Worm (Caenorhabditis elegans): ENCODE results near the gene Y17G9B.4.
A peak's percentile ranks its signal among the peaks of the same experiment; 100 is the strongest.

Y17G9B.4 gene

ce11 chrIV:4799114-4799513, 47.2 kb downstream of the Y17G9B.4 start, which contains the start of gene eor-1 (continued):
- TF ChIP-seq mcd-1 (GFP tag; IDR thresholded peaks at IDR 0.05) (peak; percentile 79), madf-3 (GFP tag; IDR thresholded peaks at IDR 0.05) (no peak), lin-40 (tag; optimal IDR thresholded peaks at IDR 0.05) (peak; percentile 3), lir-1 (GFP tag; conservative IDR thresholded peaks at IDR 0.05) (no peak), snpc-4 (GFP tag; optimal IDR thresholded peaks at IDR 0.05) (peak; percentile 15), snpc-4 (tag; optimal IDR thresholded peaks at IDR 0.05) (peak in 2 of 4 experiments; percentile 6 to 58), athp-1 (tag; optimal IDR thresholded peaks at IDR 0.05) (no peak), hrde-1 (tag; optimal IDR thresholded peaks at IDR 0.05; ENCODE audit: borderline replicate concordance) (no peak), ztf-6 (GFP tag; IDR thresholded peaks at IDR 0.05) (no peak), mxl-1 (tag; optimal IDR thresholded peaks at IDR 0.05) (no peak), egrh-3 (GFP tag; IDR thresholded peaks at IDR 0.05) (no peak), fkh-3 (tag; optimal IDR thresholded peaks at IDR 0.05) (no peak), nhr-27 (tag; optimal IDR thresholded peaks at IDR 0.05) (no peak)

DNA sequence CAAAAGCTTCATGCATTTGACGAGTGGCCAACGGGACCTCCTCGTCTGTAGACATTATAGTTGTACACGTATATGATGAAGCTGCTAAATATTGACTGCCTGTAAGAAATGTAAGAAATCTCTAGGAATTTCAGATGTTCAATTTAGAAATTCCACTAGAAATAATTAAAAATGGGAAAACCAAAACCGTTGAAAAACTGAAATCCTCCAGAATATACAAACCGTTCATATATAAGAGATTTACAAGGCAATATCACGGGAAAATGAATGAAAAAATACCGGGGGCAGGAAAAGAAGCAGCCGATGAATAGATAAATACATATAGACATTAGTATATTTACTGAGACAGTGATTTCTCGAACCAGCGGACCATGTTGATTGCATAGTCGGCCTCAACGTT, 50.6 kb downstream of the Y17G9B.4 start, which contains the start of gene dpf-7:
Gene dpf-7 (minus strand): TSS at position 101 of the 400 bp plus-strand sequence.
- TF ChIP-seq ceh-40 (GFP tag; IDR thresholded peaks at IDR 0.05): no peak

Measured in whole organism, young adult.